Worm (Caenorhabditis elegans): ENCODE data around the gene vha-9.

vha-9 gene

ce11 chrII:10349915-10350314 lies 46.4 kb upstream of the vha-9 start, which contains the start of gene stip-1:
stip-1 (minus strand) TSS chrII:10350012.
- TF ChIP-seq ceh-82 (tag; optimal IDR thresholded peaks at IDR 0.05) = no peak
- no peak for TF ChIP-seq nhr-6 (tag; optimal IDR thresholded peaks at IDR 0.05)
- peak; percentile 24 for TF ChIP-seq mab-5 (tag; optimal IDR thresholded peaks at IDR 0.05)
- TF ChIP-seq ztf-4 (tag; optimal IDR thresholded peaks at IDR 0.05) = no peak

ce11 chrII:10346075-10346474 lies 42.6 kb upstream of the vha-9 start, which contains the start of gene C07E3.10:
C07E3.10 (plus strand) TSS chrII:10346375.
- TF ChIP-seq gmeb-1 (tag; optimal IDR thresholded peaks at IDR 0.05) (no peak), nhr-21 (tag; optimal IDR thresholded peaks at IDR 0.05) (no peak), sem-4 (tag; optimal IDR thresholded peaks at IDR 0.05) (no peak), mab-5 (tag; optimal IDR thresholded peaks at IDR 0.05) (no peak), nhr-237 (tag; optimal IDR thresholded peaks at IDR 0.05) (no peak)

ce11 chrII:10345012-10345411 lies 41.5 kb upstream of the vha-9 start, which contains the start of gene pro-2:
pro-2 (minus strand) TSS chrII:10345112.
- TF ChIP-seq lin-13 (GFP tag; optimal IDR thresholded peaks at IDR 0.05) (no peak), blmp-1 (tag; optimal IDR thresholded peaks at IDR 0.05; ENCODE audit: insufficient read depth) (no peak), zag-1 (tag; optimal IDR thresholded peaks at IDR 0.05) (no peak), elt-1 (tag; optimal IDR thresholded peaks at IDR 0.05) (no peak)

- TF ChIP-seq skn-1 (tag; optimal IDR thresholded peaks at IDR 0.05) (no peak), ztf-1 (GFP tag; conservative IDR thresholded peaks at IDR 0.05) (no peak), ztf-4 (tag; optimal IDR thresholded peaks at IDR 0.05) (no peak), nhr-21 (tag; optimal IDR thresholded peaks at IDR 0.05) (no peak), snpc-4 (tag; optimal IDR thresholded peaks at IDR 0.05) (no peak), peb-1 (tag; optimal IDR thresholded peaks at IDR 0.05) (no peak), sma-9 (GFP tag; optimal IDR thresholded peaks at IDR 0.05) (no peak), sma-9 (tag; optimal IDR thresholded peaks at IDR 0.05) (no peak), nhr-6 (tag; optimal IDR thresholded peaks at IDR 0.05) (no peak), nhr-77 (tag; optimal IDR thresholded peaks at IDR 0.05) (no peak), dmd-4 (tag; optimal IDR thresholded peaks at IDR 0.05) (no peak), mdl-1 (tag; optimal IDR thresholded peaks at IDR 0.05) (no peak), aly-2 (tag; optimal IDR thresholded peaks at IDR 0.05) (no peak), ceh-82 (tag; optimal IDR thresholded peaks at IDR 0.05) (no peak), ZK546.5 (tag; optimal IDR thresholded peaks at IDR 0.05) (no peak), R02D3.7 (tag; optimal IDR thresholded peaks at IDR 0.05) (no peak)
Measured at ce11 chrII:10329754-10330153, 26.2 kb upstream of the vha-9 start.

- TF ChIP-seq ztf-1 (GFP tag; conservative IDR thresholded peaks at IDR 0.05) (no peak), mbf-1 (tag; optimal IDR thresholded peaks at IDR 0.05) (no peak), F13H6.1 (tag; optimal IDR thresholded peaks at IDR 0.05) (no peak), nhr-129 (tag; optimal IDR thresholded peaks at IDR 0.05) (no peak), nhr-11 (tag; optimal IDR thresholded peaks at IDR 0.05) (no peak), gmeb-1 (tag; optimal IDR thresholded peaks at IDR 0.05) (no peak), dmd-4 (tag; optimal IDR thresholded peaks at IDR 0.05) (no peak), ceh-82 (tag; optimal IDR thresholded peaks at IDR 0.05) (no peak), sma-9 (GFP tag; optimal IDR thresholded peaks at IDR 0.05) (no peak), sma-9 (tag; optimal IDR thresholded peaks at IDR 0.05) (no peak), R02D3.7 (tag; optimal IDR thresholded peaks at IDR 0.05) (no peak), skn-1 (tag; optimal IDR thresholded peaks at IDR 0.05) (no peak), unc-62 (GFP tag; optimal IDR thresholded peaks at IDR 0.05) (no peak), blmp-1 (tag; optimal IDR thresholded peaks at IDR 0.05; ENCODE audit: insufficient read depth) (no peak), ztf-11 (tag; optimal IDR thresholded peaks at IDR 0.05) (no peak), crh-2 (tag; optimal IDR thresholded peaks at IDR 0.05) (no peak), Y55F3AM.14 (GFP tag; optimal IDR thresholded peaks at IDR 0.05) (no peak), ZK546.5 (tag; optimal IDR thresholded peaks at IDR 0.05) (no peak), ama-1 (optimal IDR thresholded peaks at IDR 0.05) (no peak), nhr-6 (tag; optimal IDR thresholded peaks at IDR 0.05) (no peak), zag-1 (tag; optimal IDR thresholded peaks at IDR 0.05) (no peak)
Measured at ce11 chrII:10325615-10326232, 22.2 kb upstream of the vha-9 start, which contains the start of gene appg-1. appg-1 (plus strand) TSS chrII:10326041.

ce11 chrII:10321410-10321809 lies 17.9 kb upstream of the vha-9 start, which contains the start of gene idpp-4:
idpp-4 (plus strand) TSS chrII:10321460.
- TF ChIP-seq peb-1 (tag; optimal IDR thresholded peaks at IDR 0.05) = no peak
- TF ChIP-seq elt-1 (tag; optimal IDR thresholded peaks at IDR 0.05) = no peak
- no peak for TF ChIP-seq ztf-11 (tag; optimal IDR thresholded peaks at IDR 0.05)
- TF ChIP-seq nhr-129 (tag; optimal IDR thresholded peaks at IDR 0.05) = no peak
- TF ChIP-seq snpc-4 (tag; optimal IDR thresholded peaks at IDR 0.05) = no peak
- no peak for TF ChIP-seq elt-3 (tag; optimal IDR thresholded peaks at IDR 0.05)
- no peak for TF ChIP-seq mab-5 (tag; optimal IDR thresholded peaks at IDR 0.05)
- no peak for TF ChIP-seq unc-62 (GFP tag; optimal IDR thresholded peaks at IDR 0.05)
- TF ChIP-seq mbf-1 (tag; optimal IDR thresholded peaks at IDR 0.05) = no peak
- no peak for TF ChIP-seq nhr-237 (tag; optimal IDR thresholded peaks at IDR 0.05)

All from whole organism, L2 larva.